Fruit fly (Drosophila melanogaster) whole organism, adult: ENCODE data around the gene CG7275.

Experiments
- CG11617 ChIP-seq: fragments of 200-800 bp; sonication (Bioruptor generic); optimal IDR thresholded peaks from 2 replicates; lab custom pipeline; 2017; ENCODE audit warnings: mild to moderate bottlenecking, missing biosample characterization, missing genetic modification reagents, missing genetic modification characterization
- CG12768 ChIP-seq: fragments of 200-800 bp; sonication (Bioruptor generic); optimal IDR thresholded peaks from 2 replicates; lab custom pipeline; 2017; ENCODE audit warnings: missing biosample characterization, missing genetic modification characterization, mild to moderate bottlenecking, moderate library complexity, missing genetic modification reagents
- CG33017 ChIP-seq: fragments of 200-800 bp; sonication (Bioruptor generic); optimal IDR thresholded peaks from 2 replicates; lab custom pipeline; 2018; ENCODE audit warnings: missing biosample characterization, mild to moderate bottlenecking, missing genetic modification characterization, moderate library complexity
- CG5204 ChIP-seq: fragments of 200-800 bp; sonication (Bioruptor generic); optimal IDR thresholded peaks from 2 replicates; lab custom pipeline; 2016; ENCODE audit warnings: missing biosample characterization, missing genetic modification characterization
- CG7045 ChIP-seq: fragments of 200-800 bp; sonication (Bioruptor generic); optimal IDR thresholded peaks from 2 replicates; lab custom pipeline; 2017; ENCODE audit warnings: missing biosample characterization, mild to moderate bottlenecking, missing genetic modification characterization
- CG7101 ChIP-seq: fragments of 200-800 bp; sonication (Bioruptor generic); optimal IDR thresholded peaks from 2 replicates; lab custom pipeline; 2018; ENCODE audit warnings: missing biosample characterization, mild to moderate bottlenecking, missing genetic modification characterization, moderate library complexity
- Clk ChIP-seq: fragments of 200-800 bp; sonication (Bioruptor generic); optimal IDR thresholded peaks from 2 replicates; lab custom pipeline; 2017; ENCODE audit warnings: missing biosample characterization, missing genetic modification characterization
- Mnt ChIP-seq: fragments of 200-800 bp; sonication (Bioruptor generic); optimal IDR thresholded peaks from 2 replicates; lab custom pipeline; 2016; ENCODE audit warnings: missing biosample characterization, mild to moderate bottlenecking, missing genetic modification characterization
- cic ChIP-seq: fragments of 200-800 bp; sonication (Bioruptor generic); optimal IDR thresholded peaks from 2 replicates; lab custom pipeline; 2017; ENCODE audit warnings: missing biosample characterization, mild to moderate bottlenecking, missing genetic modification characterization, moderate library complexity
- kay ChIP-seq: fragments of 200-800 bp; sonication (Bioruptor generic); peaks from one replicate; lab custom pipeline; 2016; ENCODE audit warnings: missing biosample characterization, missing genetic modification characterization, borderline replicate concordance
- ovo ChIP-seq: fragments of 200-800 bp; sonication (Bioruptor generic); optimal IDR thresholded peaks from 2 replicates; lab custom pipeline; 2016; ENCODE audit warnings: missing biosample characterization, missing genetic modification characterization
- pad ChIP-seq: fragments of 200-800 bp; sonication (Bioruptor generic); optimal IDR thresholded peaks from 3 replicates; lab custom pipeline; 2017; ENCODE audit warnings: missing biosample characterization, missing genetic modification characterization, mild to moderate bottlenecking, moderate library complexity, missing genetic modification reagents
- tj ChIP-seq: fragments of 200-800 bp; sonication (Bioruptor generic); optimal IDR thresholded peaks from 3 replicates; lab custom pipeline; 2017; ENCODE audit warnings: missing biosample characterization, mild to moderate bottlenecking, missing genetic modification characterization, moderate library complexity

DNA sequence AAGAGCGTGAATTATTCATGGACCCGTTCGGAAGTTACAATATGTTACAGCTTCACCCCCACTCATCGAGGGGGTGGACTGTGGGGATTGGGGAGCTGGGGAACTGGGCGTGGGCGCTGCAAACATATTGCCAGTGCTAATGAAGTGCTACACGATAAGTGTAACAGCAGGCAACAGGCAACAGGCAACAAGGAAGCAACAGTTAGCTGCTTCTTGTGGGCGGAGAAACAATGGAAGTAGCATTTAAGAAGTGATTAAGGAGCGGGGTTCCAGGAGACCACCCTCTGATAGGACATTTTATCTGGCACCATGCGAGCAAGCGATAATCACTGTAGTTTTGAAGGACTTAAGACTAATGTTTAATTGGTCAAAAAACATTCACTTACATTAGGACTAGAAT is 42.5 kb downstream of the CG7275 start:
- TF ChIP-seq cic, result no peak
- no peak for TF ChIP-seq tj
- no peak for TF ChIP-seq pad (GFP tag; lab: Kevin White, UChicago)
- no peak for TF ChIP-seq Clk (GFP tag; lab: Kevin White, UChicago)
- no peak for TF ChIP-seq kay (GFP tag; lab: Kevin White, UChicago)
- no peak for TF ChIP-seq CG33017 (tag; lab: Kevin White, UChicago)
- no peak for TF ChIP-seq CG7101 (tag; lab: Kevin White, UChicago)
- TF ChIP-seq Mnt, result no peak
- no peak for TF ChIP-seq CG11617 (GFP tag; lab: Kevin White, UChicago)
- TF ChIP-seq ovo (GFP tag; lab: Kevin White, UChicago), result no peak
- TF ChIP-seq CG5204 (GFP tag; lab: Kevin White, UChicago), result no peak
- no peak for TF ChIP-seq CG12768 (GFP tag; lab: Kevin White, UChicago)
- no peak for TF ChIP-seq CG7045
